Worm (Caenorhabditis elegans) whole organism, midembryonic: Measurements from ENCODE around the gene T04C12.33.
A peak's percentile ranks its signal among the peaks of the same experiment; 100 is the strongest.

Experiments
- T22C8.4 ChIP-seq: fragments of 200-800 bp; sonication (Bioruptor generic); IDR thresholded peaks from 2 replicates; pipeline ENCODE4 v1.3.6; 2022; ENCODE audit warnings: missing genetic modification characterization, missing compliant biosample characterization
- ref-1 ChIP-seq: fragments of 200-800 bp; sonication (Bioruptor generic); conservative IDR thresholded peaks from 2 replicates; pipeline ENCODE4 v1.3.6; 2022; ENCODE audit warnings: missing genetic modification reagents, missing genetic modification characterization, missing compliant biosample characterization
- tab-1 ChIP-seq: fragments of 200-800 bp; sonication (Bioruptor generic); IDR thresholded peaks from 2 replicates; pipeline ENCODE4 v1.3.6; 2022; ENCODE audit warnings: missing genetic modification characterization, missing compliant biosample characterization
- ztf-23 ChIP-seq: fragments of 200-800 bp; sonication (Bioruptor generic); IDR thresholded peaks from 2 replicates; pipeline ENCODE4 v1.3.6; 2022; ENCODE audit warnings: missing genetic modification reagents, missing genetic modification characterization, missing compliant biosample characterization

ce11 chrV:11078104-11078724 is 26.2 kb downstream of the T04C12.33 start, which contains the start of gene act-2:
- TF ChIP-seq tab-1 (no peak), ztf-23 (GFP tag; lab: Robert Waterston, UW) (peak; percentile 14; the same call in 1 of the 2 replicates), T22C8.4 (GFP tag; lab: Robert Waterston, UW) (no peak), ref-1 (GFP tag; lab: Robert Waterston, UW) (no peak)
